Worm (Caenorhabditis elegans): Measurements from ENCODE around the gene Y73B6BL.289.

The Y73B6BL.289 gene

DNA sequence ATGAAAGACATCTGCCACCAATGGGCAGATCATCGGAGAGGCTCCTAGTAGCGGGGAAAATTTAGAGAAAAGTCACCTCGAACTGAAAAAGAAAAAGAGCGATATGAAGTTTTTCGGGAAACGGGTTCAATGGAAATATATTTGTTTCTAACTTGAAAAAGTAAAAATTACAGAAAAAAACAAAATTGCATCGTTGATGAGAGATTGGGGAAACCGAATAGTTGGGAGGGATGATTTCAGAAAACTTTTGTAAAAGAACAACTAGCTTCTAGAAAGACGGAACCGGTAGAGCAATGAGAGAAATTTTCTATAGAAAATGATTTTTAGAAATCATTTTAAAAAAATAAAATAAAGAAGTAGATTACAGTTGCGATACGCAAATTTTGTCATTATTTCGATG, 31.1 kb downstream of the Y73B6BL.289 start:
- TF ChIP-seq unc-130 (GFP tag; optimal IDR thresholded peaks at IDR 0.05) = no peak
- 0 out of 2 replicates have a peak, but pooled peaks have one; percentile 19 for TF ChIP-seq lin-38 (GFP tag; IDR thresholded peaks at IDR 0.05)
- TF ChIP-seq lim-7 (GFP tag; IDR thresholded peaks at IDR 0.05) = no peak
- TF ChIP-seq skn-1 (tag; optimal IDR thresholded peaks at IDR 0.05) = no peak
- peak; percentile 62 for TF ChIP-seq nhr-102 (tag; optimal IDR thresholded peaks at IDR 0.05)
- no peak for TF ChIP-seq pha-4 (GFP tag; IDR thresholded peaks at IDR 0.05)
- TF ChIP-seq pha-4 (tag; optimal IDR thresholded peaks at IDR 0.05) = no peak
- TF ChIP-seq dpl-1 (GFP tag; optimal IDR thresholded peaks at IDR 0.05) = peak; percentile 25
- peak; percentile 62 for TF ChIP-seq spr-1 (tag; optimal IDR thresholded peaks at IDR 0.05)
- no peak for TF ChIP-seq hlh-30 (tag; optimal IDR thresholded peaks at IDR 0.05; ENCODE audit: insufficient read depth)
- no peak for TF ChIP-seq Y75B8A.6 (GFP tag; IDR thresholded peaks at IDR 0.05)
- no peak for TF ChIP-seq dmd-6 (GFP tag; IDR thresholded peaks at IDR 0.05)
- TF ChIP-seq snpc-4 (tag; optimal IDR thresholded peaks at IDR 0.05) = no peak
- no peak for TF ChIP-seq arid-1 (GFP tag; conservative IDR thresholded peaks at IDR 0.05)
- no peak for TF ChIP-seq set-16 (GFP tag; IDR thresholded peaks at IDR 0.05)
- TF ChIP-seq rbr-2 (tag; optimal IDR thresholded peaks at IDR 0.05) = no peak
- TF ChIP-seq lin-15B (tag; optimal IDR thresholded peaks at IDR 0.05) = no peak
- TF ChIP-seq daf-16 (GFP tag; optimal IDR thresholded peaks at IDR 0.05) = no peak
- TF ChIP-seq daf-16 (tag; optimal IDR thresholded peaks at IDR 0.05) = no peak
- no peak for TF ChIP-seq hlh-11 (tag; optimal IDR thresholded peaks at IDR 0.05)
- peak; percentile 94 for TF ChIP-seq T26A8.4 (GFP tag; IDR thresholded peaks at IDR 0.05)
- no peak for TF ChIP-seq zag-1 (tag; optimal IDR thresholded peaks at IDR 0.05)
- TF ChIP-seq ZK546.5 (tag; optimal IDR thresholded peaks at IDR 0.05) = no peak
- no peak for TF ChIP-seq zfp-2 (tag; optimal IDR thresholded peaks at IDR 0.05)
- no peak for TF ChIP-seq lsy-2 (tag; optimal IDR thresholded peaks at IDR 0.05)
- no peak for TF ChIP-seq F26F4.8 (GFP tag; conservative IDR thresholded peaks at IDR 0.05)

DNA sequence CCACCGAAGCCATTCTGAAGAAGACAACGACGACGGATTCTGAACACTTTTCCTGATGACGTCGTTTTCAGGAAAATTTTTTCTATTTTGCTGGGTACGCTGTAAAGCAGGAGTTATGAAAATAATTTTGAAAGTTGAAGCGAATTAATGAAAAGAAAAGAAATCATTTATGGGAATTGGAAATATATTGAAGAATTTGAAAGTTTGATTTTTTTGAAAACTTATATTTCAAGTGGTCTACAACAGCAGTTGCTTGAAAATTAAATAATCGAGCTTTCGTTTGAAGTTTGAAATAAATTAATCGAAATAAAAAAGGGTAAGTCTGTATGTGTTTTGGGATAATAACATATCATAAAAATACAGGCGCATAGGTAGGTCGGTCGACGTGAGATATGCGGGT, 36.7 kb downstream of the Y73B6BL.289 start, which contains the start of gene shl-1:
shl-1 (minus strand) TSS at position 101 of the 400 bp plus-strand sequence.
- TF ChIP-seq nhr-77 (tag; optimal IDR thresholded peaks at IDR 0.05) (no peak), aha-1 (tag) (peak; percentile 79)

DNA sequence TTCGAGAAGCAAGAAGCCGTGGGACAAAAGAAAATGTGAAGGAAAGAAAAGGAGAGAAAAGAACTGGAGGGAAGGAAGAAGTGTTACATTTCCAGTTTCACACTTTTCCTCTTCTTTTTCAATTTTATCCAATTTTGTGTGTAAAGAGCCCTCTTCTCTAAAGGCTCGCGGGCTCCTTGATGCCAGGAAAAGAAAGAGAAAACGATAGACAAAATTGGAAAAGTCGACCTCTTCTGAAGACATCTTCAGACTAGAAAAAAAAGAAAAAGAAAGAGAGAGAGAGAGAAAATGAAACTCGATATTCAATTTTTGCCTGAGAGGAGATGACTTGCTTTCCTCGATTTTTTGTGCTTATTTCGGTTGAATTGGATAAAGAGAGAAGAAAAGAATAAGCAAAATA, 37.7 kb downstream of the Y73B6BL.289 start:
- no peak for TF ChIP-seq F10B5.3 (tag; optimal IDR thresholded peaks at IDR 0.05)
- TF ChIP-seq ctbp-1 (GFP tag; IDR thresholded peaks at IDR 0.05) = peak; percentile 13; the same call in 1 of the 2 replicates
- TF ChIP-seq fkh-10 (GFP tag; optimal IDR thresholded peaks at IDR 0.05) = peak; percentile 69

- TF ChIP-seq saeg-2 (GFP tag; IDR thresholded peaks at IDR 0.05) (no peak), ctbp-1 (GFP tag; IDR thresholded peaks at IDR 0.05) (no peak), ceh-20 (GFP tag; IDR thresholded peaks at IDR 0.05) (no peak), spr-3 (GFP tag; optimal IDR thresholded peaks at IDR 0.05) (no peak), ztf-11 (tag; optimal IDR thresholded peaks at IDR 0.05) (no peak), madf-9 (GFP tag; conservative IDR thresholded peaks at IDR 0.05) (no peak), tra-1 (GFP tag; IDR thresholded peaks at IDR 0.05) (no peak), skn-1 (tag; optimal IDR thresholded peaks at IDR 0.05) (no peak), daf-19 (GFP tag; conservative IDR thresholded peaks at IDR 0.05) (no peak), egl-43 (GFP tag; IDR thresholded peaks at IDR 0.05) (no peak)
These were observed 41.2 kb downstream of the Y73B6BL.289 start for ce11 chrIV:6388550-6388949.

Measured in whole organism, L4 larva.